Worm (Caenorhabditis elegans) whole organism, L2 larva: ENCODE data around the gene frpr-7.

Source experiments
- Y55F3AM.14 ChIP-seq: fragments of 200-800 bp; sonication (Bioruptor generic); optimal IDR thresholded peaks from 2 replicates; lab custom pipeline; 2018; ENCODE audit warnings: mild to moderate bottlenecking, missing genetic modification characterization, missing compliant biosample characterization
- ama-1 ChIP-seq: fragments of 150-350 bp; optimal IDR thresholded peaks from 2 replicates; lab custom pipeline; 2018; ENCODE audit warnings: inconsistent platforms
- dmd-4 ChIP-seq: sonication (generic microtip); optimal IDR thresholded peaks from 2 replicates; lab custom pipeline; 2017; ENCODE audit warnings: missing biosample characterization, missing genetic modification characterization
- elt-3 ChIP-seq: sonication (generic microtip); optimal IDR thresholded peaks from 2 replicates; lab custom pipeline; 2017; ENCODE audit warnings: missing biosample characterization, missing genetic modification characterization
- lin-13 ChIP-seq: fragments of 150-350 bp; optimal IDR thresholded peaks from 2 replicates; lab custom pipeline; 2014; ENCODE audit warnings: missing biosample characterization, missing genetic modification reagents, missing genetic modification characterization
- lsy-2 ChIP-seq, 2 experiments: fragments of 150-350 bp in 1 of 2; sonication (generic microtip) in 1 of 2; optimal IDR thresholded peaks; 2 replicates each; lab custom pipeline; 2014 to 2017; ENCODE audit warnings: missing biosample characterization in 2 of 2, missing genetic modification characterization in 2 of 2
- sem-4 ChIP-seq: fragments of 150-350 bp; optimal IDR thresholded peaks from 2 replicates; lab custom pipeline; 2014; ENCODE audit warnings: missing biosample characterization, missing genetic modification reagents, missing genetic modification characterization
- snpc-4 ChIP-seq: fragments of 150-350 bp; optimal IDR thresholded peaks from 2 replicates; lab custom pipeline; 2014; ENCODE audit warnings: missing biosample characterization, missing genetic modification characterization
- unc-62 ChIP-seq: fragments of 150-350 bp; optimal IDR thresholded peaks from 2 replicates; lab custom pipeline; 2014; ENCODE audit warnings: missing biosample characterization, missing genetic modification reagents, missing genetic modification characterization
- zag-1 ChIP-seq: fragments of 150-350 bp; optimal IDR thresholded peaks from 2 replicates; lab custom pipeline; 2014; ENCODE audit warnings: missing biosample characterization, missing genetic modification characterization
- ztf-11 ChIP-seq: sonication (generic microtip); optimal IDR thresholded peaks from 2 replicates; lab custom pipeline; 2017; ENCODE audit warnings: missing biosample characterization, missing genetic modification characterization

- TF ChIP-seq snpc-4 (tag; lab: Kevin White, UChicago) (no peak), ztf-11 (tag; lab: Kevin White, UChicago) (no peak), lin-13 (GFP tag; lab: Kevin White, UChicago) (no peak), Y55F3AM.14 (GFP tag; lab: Kevin White, UChicago) (no peak), sem-4 (tag; lab: Kevin White, UChicago) (no peak), elt-3 (no peak), unc-62 (GFP tag; lab: Kevin White, UChicago) (no peak), ama-1 (lab: Kevin White, UChicago) (no peak), dmd-4 (tag; lab: Kevin White, UChicago) (no peak), lsy-2 (tag; optimal IDR thresholded peaks at IDR 0.05; lab: Kevin White, UChicago) (peak in 1 of 2 experiments; percentile 35), zag-1 (tag; lab: Kevin White, UChicago) (no peak)
These were observed 34.2 kb downstream of the frpr-7 start for ce11 chrX:17545498-17545897.
